Worm (Caenorhabditis elegans): ENCODE data around the gene sur-7.

ce11 chrX:16418396-16418795 is 42.0 kb downstream of the sur-7 start:
- no peak for TF ChIP-seq tbx-11 (GFP tag; IDR thresholded peaks at IDR 0.05)
- no peak for TF ChIP-seq ama-1 (optimal IDR thresholded peaks at IDR 0.05)
- TF ChIP-seq hmg-4 (GFP tag; optimal IDR thresholded peaks at IDR 0.05): no peak
- no peak for TF ChIP-seq ets-7 (tag; optimal IDR thresholded peaks at IDR 0.05)
- TF ChIP-seq aly-1 (tag; optimal IDR thresholded peaks at IDR 0.05): no peak
- no peak for TF ChIP-seq pes-1 (GFP tag; IDR thresholded peaks at IDR 0.05)
- no peak for TF ChIP-seq B0310.2 (tag; optimal IDR thresholded peaks at IDR 0.05)
- no peak for TF ChIP-seq sea-1 (GFP tag; conservative IDR thresholded peaks at IDR 0.05)
- no peak for TF ChIP-seq flt-1 (GFP tag; IDR thresholded peaks at IDR 0.05)
- no peak for TF ChIP-seq F13C5.2 (tag; optimal IDR thresholded peaks at IDR 0.05)
- TF ChIP-seq hnd-1 (tag; optimal IDR thresholded peaks at IDR 0.05): no peak
- TF ChIP-seq tra-4 (tag; optimal IDR thresholded peaks at IDR 0.05): no peak
- TF ChIP-seq tbx-37 (GFP tag; conservative IDR thresholded peaks at IDR 0.05): no peak
- no peak for TF ChIP-seq ceh-13 (GFP tag; optimal IDR thresholded peaks at IDR 0.05)
